Fruit fly (Drosophila melanogaster) whole organism, embryonic: ENCODE measurements around the gene mask.

Experiments
- Abd-B ChIP-seq: fragments of 200-800 bp; sonication (Bioruptor generic); optimal IDR thresholded peaks from 2 replicates; lab custom pipeline; 2018; ENCODE audit warnings: missing biosample characterization, mild to moderate bottlenecking, missing genetic modification characterization, moderate library complexity
- Adf1 ChIP-seq: fragments of 200-800 bp; sonication (Bioruptor generic); IDR thresholded peaks from 2 replicates; pipeline ENCODE4 v1.3.6; 2022; ENCODE audit warnings: missing biosample characterization, missing genetic modification characterization
- BEAF-32 ChIP-seq: fragments of 200-800 bp; sonication (Bioruptor generic); optimal IDR thresholded peaks from 3 replicates; lab custom pipeline; 2017; ENCODE audit warnings: missing biosample characterization, missing genetic modification characterization, mild to moderate bottlenecking, moderate library complexity, missing genetic modification reagents
- CG10147 ChIP-seq: fragments of 200-800 bp; sonication (Bioruptor generic); optimal IDR thresholded peaks from 2 replicates; lab custom pipeline; 2019; ENCODE audit warnings: missing biosample characterization, mild to moderate bottlenecking, missing genetic modification characterization, moderate library complexity
- CG10565 ChIP-seq: fragments of 200-800 bp; sonication (Bioruptor generic); optimal IDR thresholded peaks from 3 replicates; lab custom pipeline; 2016; ENCODE audit warnings: missing biosample characterization, mild to moderate bottlenecking, missing genetic modification characterization
- CG11247 ChIP-seq: fragments of 200-800 bp; sonication (Bioruptor generic); IDR thresholded peaks from 2 replicates; pipeline ENCODE4 v1.3.6; 2022; ENCODE audit warnings: missing biosample characterization, missing genetic modification characterization
- CG11456 ChIP-seq: fragments of 200-800 bp; sonication (Bioruptor generic); IDR thresholded peaks from 3 replicates; pipeline ENCODE4 v1.3.6; 2022; ENCODE audit warnings: missing biosample characterization, missing genetic modification characterization
- CG11504 ChIP-seq: fragments of 200-800 bp; sonication (Bioruptor generic); optimal IDR thresholded peaks from 3 replicates; lab custom pipeline; 2019; ENCODE audit warnings: missing biosample characterization, mild to moderate bottlenecking, missing genetic modification characterization, moderate library complexity
- CG13296 ChIP-seq: fragments of 200-800 bp; sonication (Bioruptor generic); optimal IDR thresholded peaks from 3 replicates; lab custom pipeline; 2018; ENCODE audit warnings: missing biosample characterization, mild to moderate bottlenecking, missing genetic modification characterization
- CG14014 ChIP-seq: fragments of 200-800 bp; sonication (Bioruptor generic); IDR thresholded peaks from 2 replicates; pipeline ENCODE4 v1.3.6; 2022; ENCODE audit warnings: missing biosample characterization, missing genetic modification characterization
- CG1529 ChIP-seq: fragments of 200-800 bp; sonication (Bioruptor generic); optimal IDR thresholded peaks from 3 replicates; lab custom pipeline; 2018; ENCODE audit warnings: missing biosample characterization, missing genetic modification characterization
- CG17361 ChIP-seq: fragments of 200-800 bp; sonication (Bioruptor generic); IDR thresholded peaks from 3 replicates; pipeline ENCODE4 v1.3.6; 2022; ENCODE audit warnings: missing biosample characterization, missing genetic modification characterization
- CG2199 ChIP-seq: fragments of 200-800 bp; sonication (Bioruptor generic); IDR thresholded peaks from 3 replicates; pipeline ENCODE4 v1.3.6; 2022; ENCODE audit warnings: missing biosample characterization, missing genetic modification characterization
- CG4854 ChIP-seq: fragments of 200-800 bp; sonication (Bioruptor generic); optimal IDR thresholded peaks from 2 replicates; lab custom pipeline; 2016; ENCODE audit warnings: missing biosample characterization, missing genetic modification characterization, inconsistent platforms
- CG8290 ChIP-seq, 3 experiments: fragments of 200-800 bp; sonication (Bioruptor generic); optimal IDR thresholded peaks; 2 replicates each; lab custom pipeline; 2016 to 2019; ENCODE audit warnings: missing biosample characterization in 3 of 3, missing genetic modification characterization in 3 of 3, mild to moderate bottlenecking in 2 of 3, moderate library complexity in 1 of 3
- CG8478 ChIP-seq: fragments of >200 bp; optimal IDR thresholded peaks from 2 replicates; lab custom pipeline; 2018
- Dbx ChIP-seq: fragments of 200-800 bp; sonication (Bioruptor generic); IDR thresholded peaks from 3 replicates; pipeline ENCODE4 v1.3.6; 2022; ENCODE audit warnings: missing biosample characterization, missing genetic modification characterization
- Dll ChIP-seq: fragments of 200-800 bp; sonication (Bioruptor generic); IDR thresholded peaks from 4 replicates; pipeline ENCODE4 v1.3.6; 2022; ENCODE audit warnings: missing biosample characterization, missing genetic modification characterization; ENCODE audit not compliant: partially characterized antibody
- Doc3 ChIP-seq: fragments of 200-800 bp; sonication (Bioruptor generic); IDR thresholded peaks from 3 replicates; pipeline ENCODE4 v1.3.6; 2022; ENCODE audit warnings: missing biosample characterization, missing genetic modification characterization; ENCODE audit not compliant: partially characterized antibody
- Hr51 ChIP-seq, 2 experiments: fragments of 200-800 bp; sonication (Bioruptor generic); optimal IDR thresholded peaks; 2 replicates in 1 of 2; 3 replicates in 1 of 2; lab custom pipeline; 2016 to 2018; ENCODE audit warnings: missing biosample characterization in 2 of 2, missing genetic modification characterization in 2 of 2, mild to moderate bottlenecking in 1 of 2, moderate library complexity in 1 of 2
- Mrtf ChIP-seq: fragments of 200-800 bp; sonication (Bioruptor generic); IDR thresholded peaks from 3 replicates; pipeline ENCODE4 v1.3.6; 2022; ENCODE audit warnings: missing biosample characterization, missing genetic modification characterization
- Six4 ChIP-seq: fragments of 200-800 bp; sonication (Bioruptor generic); optimal IDR thresholded peaks from 2 replicates; lab custom pipeline; 2016; ENCODE audit warnings: missing biosample characterization, missing genetic modification characterization
- Sry-δ ChIP-seq: fragments of 200-800 bp; sonication (Bioruptor generic); optimal IDR thresholded peaks from 2 replicates; lab custom pipeline; 2016; ENCODE audit warnings: missing biosample characterization, missing genetic modification characterization
- Ssrp ChIP-seq: fragments of 200-800 bp; sonication (Bioruptor generic); optimal IDR thresholded peaks from 2 replicates; lab custom pipeline; 2018; ENCODE audit warnings: missing biosample characterization, mild to moderate bottlenecking, missing genetic modification characterization, moderate library complexity
- Stat92E ChIP-seq, 3 experiments: fragments of >200 bp in 2 of 3; fragments of 200-800 bp in 1 of 3; sonication (Bioruptor generic) in 1 of 3; optimal IDR thresholded peaks; 2 replicates each; lab custom pipeline; 2017 to 2019; ENCODE audit warnings: missing biosample characterization in 3 of 3, missing genetic modification characterization in 3 of 3, mild to moderate bottlenecking in 1 of 3, moderate library complexity in 1 of 3
- ase ChIP-seq: fragments of 200-800 bp; sonication (Bioruptor generic); IDR thresholded peaks from 3 replicates; pipeline ENCODE4 v1.3.6; 2022; ENCODE audit warnings: missing biosample characterization, missing genetic modification characterization
- ash1 ChIP-seq: fragments of 200-800 bp; sonication (Bioruptor generic); optimal IDR thresholded peaks from 2 replicates; lab custom pipeline; 2018; ENCODE audit warnings: missing biosample characterization, mild to moderate bottlenecking, missing genetic modification characterization
- bsh ChIP-seq, 2 experiments: fragments of 200-800 bp; sonication (Bioruptor generic); optimal IDR thresholded peaks; 2 replicates each; lab custom pipeline; 2017 to 2018; ENCODE audit warnings: mild to moderate bottlenecking in 2 of 2, missing biosample characterization in 2 of 2, missing genetic modification characterization in 2 of 2, moderate library complexity in 1 of 2
- ci ChIP-seq: fragments of 200-800 bp; sonication (Bioruptor generic); IDR thresholded peaks from 3 replicates; pipeline ENCODE4 v1.3.6; 2022; ENCODE audit warnings: missing biosample characterization, missing genetic modification characterization
- dimm ChIP-seq: fragments of 200-800 bp; sonication (Bioruptor generic); IDR thresholded peaks from 2 replicates; pipeline ENCODE4 v1.3.6; 2022; ENCODE audit warnings: missing biosample characterization, missing genetic modification characterization
- ftz-f1 ChIP-seq: fragments of 200-800 bp; sonication (Bioruptor generic); optimal IDR thresholded peaks from 2 replicates; lab custom pipeline; 2016; ENCODE audit warnings: missing biosample characterization, missing genetic modification characterization
- hbn ChIP-seq: fragments of 200-800 bp; sonication (Bioruptor generic); IDR thresholded peaks from 2 replicates; pipeline ENCODE4 v1.3.6; 2022; ENCODE audit warnings: missing biosample characterization, missing genetic modification characterization; ENCODE audit not compliant: partially characterized antibody
- mld ChIP-seq: fragments of 200-800 bp; sonication (Bioruptor generic); IDR thresholded peaks from 3 replicates; pipeline ENCODE4 v1.3.6; 2022; ENCODE audit warnings: missing biosample characterization, missing genetic modification characterization; ENCODE audit not compliant: partially characterized antibody
- org-1 ChIP-seq: fragments of 200-800 bp; sonication (Bioruptor generic); optimal IDR thresholded peaks from 2 replicates; lab custom pipeline; 2017; ENCODE audit warnings: missing biosample characterization, missing genetic modification characterization
- pan ChIP-seq, 4 experiments: fragments of >200 bp in 3 of 4; fragments of 200-800 bp in 1 of 4; sonication (Bioruptor generic) in 1 of 4; optimal IDR thresholded peaks in 3 of 4; IDR thresholded peaks in 1 of 4; 2 replicates each; pipeline versions ENCODE4 v1.3.6 to Lab custom; 2017 to 2022; ENCODE audit warnings: missing biosample characterization in 2 of 4, missing genetic modification characterization in 2 of 4, mixed read lengths in 1 of 4
- pfk ChIP-seq: fragments of 200-800 bp; sonication (Bioruptor generic); optimal IDR thresholded peaks from 2 replicates; lab custom pipeline; 2018; ENCODE audit warnings: missing biosample characterization, mild to moderate bottlenecking, missing genetic modification characterization, moderate library complexity
- pita ChIP-seq: fragments of 200-800 bp; sonication (Bioruptor generic); optimal IDR thresholded peaks from 2 replicates; lab custom pipeline; 2017; ENCODE audit warnings: missing biosample characterization, mild to moderate bottlenecking, missing genetic modification characterization
- repo ChIP-seq: fragments of 200-800 bp; sonication (Bioruptor generic); optimal IDR thresholded peaks from 2 replicates; lab custom pipeline; 2016; ENCODE audit warnings: missing biosample characterization, missing genetic modification characterization
- scrt ChIP-seq: fragments of 200-800 bp; sonication (Bioruptor generic); optimal IDR thresholded peaks from 2 replicates; lab custom pipeline; 2018; ENCODE audit warnings: missing biosample characterization, mild to moderate bottlenecking, missing genetic modification characterization, moderate library complexity
- seq ChIP-seq: fragments of 200-800 bp; sonication (Bioruptor generic); IDR thresholded peaks from 2 replicates; pipeline ENCODE4 v1.3.6; 2022; ENCODE audit warnings: missing biosample characterization, missing genetic modification characterization
- sima ChIP-seq: fragments of 200-800 bp; sonication (Bioruptor generic); optimal IDR thresholded peaks from 2 replicates; lab custom pipeline; 2016; ENCODE audit warnings: missing biosample characterization, missing genetic modification characterization
- sna ChIP-seq: fragments of 200-800 bp; sonication (Bioruptor generic); IDR thresholded peaks from 2 replicates; pipeline ENCODE4 v1.3.6; 2022; ENCODE audit warnings: missing biosample characterization, missing genetic modification characterization; ENCODE audit not compliant: partially characterized antibody
- so ChIP-seq: fragments of 200-800 bp; sonication (Bioruptor generic); IDR thresholded peaks from 3 replicates; pipeline ENCODE4 v1.3.6; 2022; ENCODE audit warnings: missing biosample characterization, missing genetic modification characterization
- tup ChIP-seq: fragments of 200-800 bp; sonication (Bioruptor generic); optimal IDR thresholded peaks from 2 replicates; lab custom pipeline; 2016; ENCODE audit warnings: missing biosample characterization, mild to moderate bottlenecking, missing genetic modification characterization, moderate library complexity
- usp ChIP-seq: fragments of >200 bp; optimal IDR thresholded peaks from 2 replicates; lab custom pipeline; 2017; ENCODE audit warnings: missing biosample characterization, missing genetic modification characterization
- vvl ChIP-seq: fragments of 200-800 bp; sonication (Bioruptor generic); IDR thresholded peaks from 2 replicates; pipeline ENCODE4 v1.3.6; 2022; ENCODE audit warnings: missing biosample characterization, missing genetic modification characterization

Gene mask

DNA sequence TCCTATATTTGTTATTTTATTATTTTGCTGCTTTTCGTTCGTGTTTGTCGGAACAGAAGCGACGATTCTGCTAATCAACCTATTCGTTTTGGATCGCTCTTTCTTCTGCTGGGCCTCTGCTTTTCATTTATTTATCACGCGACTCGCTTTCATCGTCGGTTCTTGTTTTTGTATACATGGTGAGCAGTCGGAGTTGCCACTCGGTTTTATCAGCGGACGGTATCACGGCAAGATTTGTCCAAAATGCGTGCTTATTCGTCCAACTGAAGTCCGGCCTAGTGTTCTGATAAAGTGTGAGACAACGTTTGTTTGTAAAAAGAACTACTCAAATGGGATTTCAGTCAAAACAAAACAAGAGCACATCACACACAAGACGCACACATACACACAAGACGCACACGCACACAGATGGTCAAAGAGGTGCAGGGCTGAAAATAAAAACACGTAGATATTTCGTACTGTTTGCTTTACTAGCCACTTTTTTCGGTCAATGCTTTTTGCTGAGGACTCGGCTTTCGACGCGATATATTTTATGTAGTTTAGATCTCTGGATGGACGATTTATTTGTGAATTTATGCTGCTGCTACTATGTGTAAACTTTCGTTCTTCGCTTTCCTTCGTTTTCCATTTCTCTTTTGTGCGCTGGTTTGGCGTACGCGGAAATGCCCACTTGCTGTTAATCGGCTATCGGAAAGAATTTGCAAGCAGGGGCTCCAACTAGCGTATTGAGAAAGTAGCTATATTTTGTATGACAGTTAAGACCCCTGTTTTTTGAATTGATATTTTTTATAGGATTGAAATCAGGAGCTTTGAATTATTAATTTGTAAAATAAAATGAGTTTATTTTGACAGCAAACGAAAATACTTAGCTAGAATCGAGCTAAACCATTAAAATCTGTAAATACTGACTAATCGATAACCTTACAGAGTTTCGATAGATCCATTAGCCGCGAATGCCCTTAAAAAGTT, 8.7 kb upstream of the mask start, which contains the start of gene twin (continued):
- TF ChIP-seq CG10147 (GFP tag; lab: Kevin White, UChicago): peak; percentile 58
- no peak for TF ChIP-seq scrt (GFP tag; lab: Kevin White, UChicago)
- TF ChIP-seq BEAF-32 (GFP tag; lab: Kevin White, UChicago): peak; percentile 85
- TF ChIP-seq CG13296 (GFP tag; lab: Kevin White, UChicago): peak; percentile 6
- peak in 1 of 2 experiments; percentile 43 for TF ChIP-seq bsh (GFP tag; optimal IDR thresholded peaks at IDR 0.05; lab: Kevin White, UChicago)
- TF ChIP-seq sna (GFP tag; lab: Robert Waterston, UW): peak; percentile 76
- peak; percentile 63 for TF ChIP-seq Doc3 (GFP tag; lab: Robert Waterston, UW)
- no peak for TF ChIP-seq Mrtf (GFP tag; lab: Robert Waterston, UW)
- TF ChIP-seq CG1529 (GFP tag; lab: Kevin White, UChicago): no peak
- TF ChIP-seq Six4 (GFP tag; lab: Kevin White, UChicago): no peak
- 0 out of 3 replicates have a peak, but pooled peaks have one; percentile 38 for TF ChIP-seq so (GFP tag; lab: Robert Waterston, UW)
- TF ChIP-seq ci (GFP tag; lab: Robert Waterston, UW): peak; percentile 47; the same call in 1 of the 3 replicates
- TF ChIP-seq ase (GFP tag; lab: Robert Waterston, UW): no peak
- no peak for TF ChIP-seq CG11504 (tag; lab: Kevin White, UChicago)
- no peak for TF ChIP-seq seq (GFP tag; lab: Robert Waterston, UW)
- peak; percentile 70 for TF ChIP-seq CG17361 (GFP tag; lab: Robert Waterston, UW)
- TF ChIP-seq pan (optimal IDR thresholded peaks at IDR 0.05; lab: Kevin White, UChicago): no peak
- no peak for TF ChIP-seq pan (GFP tag; optimal IDR thresholded peaks at IDR 0.05 in 1 of 2, IDR thresholded peaks at IDR 0.05 in 1 of 2)
- peak; percentile 37 for TF ChIP-seq CG8478 (lab: Kevin White, UChicago)
- no peak for TF ChIP-seq CG2199 (GFP tag; lab: Robert Waterston, UW)
- TF ChIP-seq repo (GFP tag; lab: Kevin White, UChicago): no peak
- no peak for TF ChIP-seq org-1 (GFP tag; lab: Kevin White, UChicago)
- no peak for TF ChIP-seq usp (GFP tag; lab: Kevin White, UChicago)
- no peak for TF ChIP-seq pita (GFP tag; lab: Kevin White, UChicago)
- TF ChIP-seq Abd-B: peak; percentile 80
- TF ChIP-seq Hr51 (GFP tag; optimal IDR thresholded peaks at IDR 0.05; lab: Kevin White, UChicago): peak in 1 of 2 experiments; percentile 80
- no peak for TF ChIP-seq dimm (GFP tag; lab: Robert Waterston, UW)
- TF ChIP-seq CG4854 (GFP tag; lab: Kevin White, UChicago): peak; percentile 21
- peak; percentile 73 for TF ChIP-seq Sry-δ (GFP tag; lab: Kevin White, UChicago)
- TF ChIP-seq Dll: peak; percentile 82
- no peak for TF ChIP-seq ash1 (GFP tag; lab: Kevin White, UChicago)
- peak; percentile 63 for TF ChIP-seq vvl (GFP tag; lab: Robert Waterston, UW)
- TF ChIP-seq Adf1 (GFP tag; lab: Robert Waterston, UW): peak; percentile 15
- TF ChIP-seq CG8290 (GFP tag; optimal IDR thresholded peaks at IDR 0.05; lab: Kevin White, UChicago): peak; percentile 48
- TF ChIP-seq CG8290 (tag; optimal IDR thresholded peaks at IDR 0.05; lab: Kevin White, UChicago): no peak
- peak; percentile 42; the same call in 1 of the 3 replicates for TF ChIP-seq Dbx (GFP tag; lab: Robert Waterston, UW)
- TF ChIP-seq hbn (GFP tag; lab: Robert Waterston, UW): peak; percentile 64
- no peak for TF ChIP-seq ftz-f1 (GFP tag; lab: Kevin White, UChicago)
- TF ChIP-seq sima (GFP tag; lab: Kevin White, UChicago): no peak
- TF ChIP-seq tup (GFP tag; lab: Kevin White, UChicago): no peak
- TF ChIP-seq CG11456: peak; percentile 63; the same call in 2 of the 3 replicates
- TF ChIP-seq Ssrp (tag; lab: Kevin White, UChicago): peak; percentile 25
- TF ChIP-seq mld (GFP tag; lab: Robert Waterston, UW): no peak
- no peak for TF ChIP-seq CG10565 (GFP tag; lab: Kevin White, UChicago)
- peak; percentile 48; the same call in 1 of the 2 replicates for TF ChIP-seq CG14014 (GFP tag; lab: Robert Waterston, UW)
- no peak for TF ChIP-seq pfk
- peak; percentile 45; the same call in 1 of the 2 replicates for TF ChIP-seq CG11247 (GFP tag; lab: Robert Waterston, UW)
- no peak for TF ChIP-seq Stat92E (GFP tag; optimal IDR thresholded peaks at IDR 0.05; lab: Kevin White, UChicago)
